Worm (Caenorhabditis elegans): Measurements from ENCODE around the gene mdt-30.

mdt-30 gene

DNA sequence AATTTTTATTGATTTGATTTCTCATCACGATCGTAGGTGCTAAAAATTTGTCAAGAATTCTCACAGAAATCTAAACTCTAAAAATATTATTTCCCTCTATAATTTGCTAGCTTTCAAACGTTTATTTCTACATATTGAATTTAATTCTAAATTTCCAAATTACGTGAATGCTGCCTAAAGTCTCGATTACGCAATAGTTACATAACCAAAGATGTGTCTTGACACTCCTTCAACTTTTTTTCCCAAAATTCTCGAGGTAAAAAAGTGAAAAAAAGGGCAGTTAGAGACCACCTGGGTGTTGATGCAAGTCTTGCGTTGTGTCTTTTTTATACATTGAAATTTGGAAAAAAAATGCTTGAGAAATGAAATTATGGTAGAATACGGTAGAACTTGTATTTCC, 24.0 kb upstream of the mdt-30 start:
- TF ChIP-seq bed-1 (GFP tag; IDR thresholded peaks at IDR 0.05) (no peak), let-526 (GFP tag; IDR thresholded peaks at IDR 0.05) (no peak), T07F8.4 (tag; optimal IDR thresholded peaks at IDR 0.05) (no peak), nfya-2 (GFP tag; IDR thresholded peaks at IDR 0.05) (no peak), ceh-79 (tag; optimal IDR thresholded peaks at IDR 0.05) (no peak), nhr-120 (GFP tag; IDR thresholded peaks at IDR 0.05) (no peak), Y67H2A.10 (GFP tag; conservative IDR thresholded peaks at IDR 0.05) (no peak), ztf-25 (GFP tag; IDR thresholded peaks at IDR 0.05) (no peak), nhr-179 (tag; optimal IDR thresholded peaks at IDR 0.05) (no peak), ceh-27 (GFP tag; optimal IDR thresholded peaks at IDR 0.05) (no peak)

DNA sequence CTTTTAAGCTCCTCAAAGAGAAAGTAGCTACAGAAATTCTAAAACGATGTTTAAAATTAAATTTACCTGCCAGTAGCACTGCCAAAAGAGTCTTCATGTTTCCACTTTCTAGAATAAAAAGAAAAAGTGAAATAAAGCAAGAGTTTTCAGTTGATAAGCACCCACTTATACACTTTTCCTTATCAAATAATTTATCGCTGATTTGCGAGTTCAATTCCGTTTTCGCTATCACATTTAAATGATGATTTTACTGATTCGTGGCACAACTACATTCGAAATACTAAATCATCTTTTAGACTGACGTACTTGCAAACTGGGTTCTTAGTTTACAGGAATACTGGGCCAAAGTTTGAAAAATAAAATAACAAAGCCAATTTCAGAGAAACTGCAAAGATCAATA, 23.1 kb upstream of the mdt-30 start, which contains the start of gene K12H4.7:
TSS of gene K12H4.7 (minus strand) at position 138 of the 400 bp plus-strand sequence.
- TF ChIP-seq let-607 (tag; optimal IDR thresholded peaks at IDR 0.05) = peak; percentile 6 to 61
- TF ChIP-seq ets-4 (GFP tag; optimal IDR thresholded peaks at IDR 0.05) = peak; percentile 31
- TF ChIP-seq F57C9.4 (tag; optimal IDR thresholded peaks at IDR 0.05) = no peak
- TF ChIP-seq ztf-28 (GFP tag; IDR thresholded peaks at IDR 0.05) = no peak
- no peak for TF ChIP-seq snpc-3.4 (tag; optimal IDR thresholded peaks at IDR 0.05)
- no peak for TF ChIP-seq fkh-3 (tag; optimal IDR thresholded peaks at IDR 0.05)
- peak; percentile 64 for TF ChIP-seq nhr-80 (tag; optimal IDR thresholded peaks at IDR 0.05)
- no peak for TF ChIP-seq mel-28 (tag; optimal IDR thresholded peaks at IDR 0.05; ENCODE audit: borderline replicate concordance)
- no peak for TF ChIP-seq atf-7 (tag; optimal IDR thresholded peaks at IDR 0.05)
- TF ChIP-seq ceh-79 (tag; optimal IDR thresholded peaks at IDR 0.05) = no peak
- no peak for TF ChIP-seq mes-4 (tag; optimal IDR thresholded peaks at IDR 0.05)
- TF ChIP-seq F55B11.4 (tag; optimal IDR thresholded peaks at IDR 0.05; ENCODE audit: borderline replicate concordance, insufficient read depth) = no peak

DNA sequence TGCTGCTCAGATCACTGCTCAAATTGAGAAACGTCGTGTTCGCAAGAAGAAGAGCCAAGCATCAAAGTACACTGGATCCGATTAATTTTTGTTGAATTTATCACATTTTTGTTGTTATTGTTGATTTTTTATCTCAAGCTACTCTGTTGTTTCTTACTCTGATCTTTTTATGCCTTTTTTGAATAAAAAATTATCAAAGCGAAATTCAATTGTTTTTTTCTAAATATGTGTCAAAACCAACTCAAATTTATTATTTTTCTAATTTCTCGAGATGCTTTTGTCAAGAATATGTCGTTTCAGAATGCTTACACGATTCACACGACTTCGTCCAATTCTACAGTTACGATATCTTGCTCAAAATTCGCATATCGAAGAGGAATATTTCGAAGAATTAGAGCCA, 19.6 kb upstream of the mdt-30 start, which contains the start of gene K12H4.2:
TSS of gene K12H4.2 (plus strand) at position 301 of the 400 bp plus-strand sequence.
- TF ChIP-seq nfya-2 (GFP tag; IDR thresholded peaks at IDR 0.05) = no peak
- TF ChIP-seq K11D2.4 (GFP tag; IDR thresholded peaks at IDR 0.05) = no peak
- no peak for TF ChIP-seq Y67H2A.10 (GFP tag; conservative IDR thresholded peaks at IDR 0.05)
- no peak for TF ChIP-seq ekl-4 (GFP tag; IDR thresholded peaks at IDR 0.05)
- no peak for TF ChIP-seq B0035.1 (tag; optimal IDR thresholded peaks at IDR 0.05)
- no peak for TF ChIP-seq T07F8.4 (tag; optimal IDR thresholded peaks at IDR 0.05)
- TF ChIP-seq madf-6 (GFP tag; IDR thresholded peaks at IDR 0.05) = no peak
- no peak for TF ChIP-seq aptf-3 (GFP tag; IDR thresholded peaks at IDR 0.05)
- no peak for TF ChIP-seq bed-1 (GFP tag; IDR thresholded peaks at IDR 0.05)
- no peak for TF ChIP-seq tlf-1 (GFP tag; optimal IDR thresholded peaks at IDR 0.05)
- TF ChIP-seq cebp-1 (GFP tag; IDR thresholded peaks at IDR 0.05) = no peak
- TF ChIP-seq cebp-1 (tag; optimal IDR thresholded peaks at IDR 0.05) = no peak
- no peak for TF ChIP-seq F10E7.11 (tag; optimal IDR thresholded peaks at IDR 0.05)
- no peak for TF ChIP-seq dpl-1 (GFP tag; optimal IDR thresholded peaks at IDR 0.05)

DNA sequence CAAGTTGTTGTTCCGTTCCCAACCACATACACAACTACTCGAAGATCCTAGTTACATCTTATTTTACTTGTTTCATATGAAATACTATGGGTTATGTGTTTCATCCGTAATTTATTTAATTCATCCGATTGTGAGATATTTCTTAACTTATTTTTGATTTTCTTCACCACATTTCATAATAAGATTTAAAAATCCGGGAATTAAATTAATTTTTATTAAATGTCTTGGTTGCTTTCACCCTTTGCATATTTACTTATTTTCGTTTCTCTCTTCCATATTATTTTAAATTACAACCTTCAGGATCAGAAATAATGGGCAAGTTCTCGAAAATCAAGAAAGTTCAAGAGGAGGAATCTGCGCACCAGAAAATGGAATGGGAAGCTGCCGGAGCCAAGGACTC, 17.9 kb upstream of the mdt-30 start, which contains the start of gene K12H4.3:
TSS of gene K12H4.3 (plus strand) at position 301 of the 400 bp plus-strand sequence.
- TF ChIP-seq rec-8 (tag; optimal IDR thresholded peaks at IDR 0.05) = no peak
- no peak for TF ChIP-seq madf-10 (tag; optimal IDR thresholded peaks at IDR 0.05)
- no peak for TF ChIP-seq tbp1 (GFP tag; optimal IDR thresholded peaks at IDR 0.05)
- no peak for TF ChIP-seq aptf-2 (GFP tag; conservative IDR thresholded peaks at IDR 0.05)
- no peak for TF ChIP-seq hmg-20 (GFP tag; IDR thresholded peaks at IDR 0.05)
- TF ChIP-seq dox-1 (GFP tag; IDR thresholded peaks at IDR 0.05) = no peak
- TF ChIP-seq gei-17 (GFP tag; optimal IDR thresholded peaks at IDR 0.05) = no peak
- no peak for TF ChIP-seq bed-2 (GFP tag; IDR thresholded peaks at IDR 0.05)
- TF ChIP-seq akir-1 (GFP tag; optimal IDR thresholded peaks at IDR 0.05) = no peak
- no peak for TF ChIP-seq ztf-28 (GFP tag; IDR thresholded peaks at IDR 0.05)
- TF ChIP-seq tlf-1 (GFP tag; optimal IDR thresholded peaks at IDR 0.05) = no peak
- TF ChIP-seq K11D2.4 (GFP tag; IDR thresholded peaks at IDR 0.05) = no peak
- TF ChIP-seq F49E8.2 (tag; optimal IDR thresholded peaks at IDR 0.05; ENCODE audit: insufficient read depth) = no peak
- TF ChIP-seq F57C9.4 (tag; optimal IDR thresholded peaks at IDR 0.05) = no peak
- TF ChIP-seq nfya-2 (GFP tag; IDR thresholded peaks at IDR 0.05) = no peak
- no peak for TF ChIP-seq sea-2 (GFP tag; IDR thresholded peaks at IDR 0.05)
- no peak for TF ChIP-seq lsy-27 (tag; optimal IDR thresholded peaks at IDR 0.05; ENCODE audit: borderline replicate concordance, insufficient read depth)
- TF ChIP-seq rcor-1 (GFP tag; IDR thresholded peaks at IDR 0.05) = no peak
